Worm (Caenorhabditis elegans) whole organism, midembryonic: ENCODE measurements around the gene T10D4.19.

ENCODE experiments used
- T22C8.4 ChIP-seq: fragments of 200-800 bp; sonication (Bioruptor generic); IDR thresholded peaks from 2 replicates; pipeline ENCODE4 v1.3.6; 2022; ENCODE audit warnings: missing genetic modification characterization, missing compliant biosample characterization
- ref-1 ChIP-seq: fragments of 200-800 bp; sonication (Bioruptor generic); conservative IDR thresholded peaks from 2 replicates; pipeline ENCODE4 v1.3.6; 2022; ENCODE audit warnings: missing genetic modification reagents, missing genetic modification characterization, missing compliant biosample characterization
- tab-1 ChIP-seq: fragments of 200-800 bp; sonication (Bioruptor generic); IDR thresholded peaks from 2 replicates; pipeline ENCODE4 v1.3.6; 2022; ENCODE audit warnings: missing genetic modification characterization, missing compliant biosample characterization

DNA sequence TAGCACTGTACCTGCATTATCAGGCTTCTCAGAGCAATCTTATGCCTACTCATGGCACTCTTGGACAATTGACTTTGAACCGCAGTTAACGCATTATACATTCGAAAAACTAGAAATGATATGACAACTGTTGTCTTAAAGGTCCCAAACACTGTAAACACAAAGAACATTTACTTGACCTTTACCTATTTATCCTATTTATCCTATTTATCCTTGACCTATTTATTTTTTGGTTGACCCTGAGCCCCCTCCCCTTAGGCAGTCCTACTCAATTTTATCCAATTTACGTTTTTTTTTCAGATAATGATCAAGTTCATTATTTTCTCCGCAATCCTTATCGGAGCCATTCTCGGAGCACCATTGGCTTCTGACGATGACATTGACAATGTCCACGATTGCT lies at the start of gene T10D4.19, which contains the start of gene T10D4.14:
- TF ChIP-seq T22C8.4 (no peak), tab-1 (no peak), ref-1 (GFP tag; lab: Robert Waterston, UW) (no peak)
